Fruit fly (Drosophila melanogaster) whole organism, prepupa: ENCODE measurements around the gene CG14270.

Source experiments
- Blimp-1 ChIP-seq: fragments of 200-800 bp; sonication (Bioruptor generic); optimal IDR thresholded peaks from 3 replicates; lab custom pipeline; 2017; ENCODE audit warnings: missing biosample characterization, missing genetic modification characterization, mild to moderate bottlenecking, moderate library complexity, missing genetic modification reagents
- CG10631 ChIP-seq: fragments of 200-800 bp; sonication (Bioruptor generic); optimal IDR thresholded peaks from 2 replicates; lab custom pipeline; 2016; ENCODE audit warnings: missing biosample characterization, missing genetic modification characterization
- CG11294 ChIP-seq: fragments of 200-800 bp; sonication (Bioruptor generic); IDR thresholded peaks from 2 replicates; pipeline ENCODE4 v1.3.6; 2022; ENCODE audit warnings: missing biosample characterization, missing genetic modification characterization
- CG11762 ChIP-seq: fragments of 200-800 bp; sonication (Bioruptor generic); optimal IDR thresholded peaks from 3 replicates; lab custom pipeline; 2016; ENCODE audit warnings: missing biosample characterization, missing genetic modification characterization; ENCODE audit not compliant: insufficient read depth
- CG11902 ChIP-seq: fragments of 200-800 bp; sonication (Bioruptor generic); optimal IDR thresholded peaks from 3 replicates; lab custom pipeline; 2016; ENCODE audit warnings: missing biosample characterization, missing genetic modification characterization
- CG1621 ChIP-seq: fragments of 200-800 bp; sonication (Bioruptor generic); optimal IDR thresholded peaks from 3 replicates; lab custom pipeline; 2018; ENCODE audit warnings: missing biosample characterization, mild to moderate bottlenecking, missing genetic modification characterization
- CG16779 ChIP-seq: fragments of 200-800 bp; sonication (Bioruptor generic); optimal IDR thresholded peaks from 3 replicates; lab custom pipeline; 2017; ENCODE audit warnings: missing biosample characterization, mild to moderate bottlenecking, missing genetic modification characterization
- CG3032 ChIP-seq: fragments of 200-800 bp; optimal IDR thresholded peaks from 2 replicates; lab custom pipeline; 2019; ENCODE audit warnings: missing biosample characterization, mild to moderate bottlenecking, missing genetic modification characterization, moderate library complexity
- CG32006 ChIP-seq: fragments of 200-800 bp; sonication (Bioruptor generic); optimal IDR thresholded peaks from 3 replicates; lab custom pipeline; 2017; ENCODE audit warnings: missing biosample characterization, mild to moderate bottlenecking, missing genetic modification characterization
- CG3919 ChIP-seq: fragments of 200-800 bp; sonication (Bioruptor generic); optimal IDR thresholded peaks from 3 replicates; lab custom pipeline; 2016; ENCODE audit warnings: missing biosample characterization, missing genetic modification characterization
- CG6163 ChIP-seq: fragments of 200-800 bp; sonication (Bioruptor generic); IDR thresholded peaks from 3 replicates; pipeline ENCODE4 v1.3.6; 2022; ENCODE audit warnings: missing biosample characterization, missing genetic modification characterization
- CG6276 ChIP-seq: fragments of 200-800 bp; sonication (Bioruptor generic); optimal IDR thresholded peaks from 2 replicates; lab custom pipeline; 2017; ENCODE audit warnings: missing biosample characterization, mild to moderate bottlenecking, missing genetic modification characterization
- CG6808 ChIP-seq: fragments of 200-800 bp; sonication (Bioruptor generic); optimal IDR thresholded peaks from 3 replicates; lab custom pipeline; 2017; ENCODE audit warnings: missing biosample characterization, missing genetic modification characterization, mild to moderate bottlenecking, moderate library complexity, missing genetic modification reagents
- CG6854 ChIP-seq: fragments of 200-800 bp; sonication (Bioruptor generic); optimal IDR thresholded peaks from 2 replicates; lab custom pipeline; 2017; ENCODE audit warnings: missing biosample characterization, mild to moderate bottlenecking, missing genetic modification characterization
- CG8119 ChIP-seq: fragments of 200-800 bp; sonication (Bioruptor generic); IDR thresholded peaks from 3 replicates; pipeline ENCODE4 v1.3.6; 2022; ENCODE audit warnings: missing biosample characterization, missing genetic modification characterization
- CG8319 ChIP-seq: fragments of 200-800 bp; sonication (Bioruptor generic); optimal IDR thresholded peaks from 3 replicates; lab custom pipeline; 2016; ENCODE audit warnings: missing biosample characterization, missing genetic modification characterization
- Eip75B ChIP-seq: fragments of 200-800 bp; sonication (Bioruptor generic); optimal IDR thresholded peaks from 3 replicates; lab custom pipeline; 2016; ENCODE audit warnings: missing biosample characterization, missing genetic modification characterization
- Eip78C ChIP-seq: fragments of 200-800 bp; sonication (Bioruptor generic); peaks from one replicate; lab custom pipeline; 2016; ENCODE audit warnings: missing biosample characterization, missing genetic modification characterization
- Eip93F ChIP-seq: fragments of 200-800 bp; sonication (Bioruptor generic); optimal IDR thresholded peaks from 2 replicates; lab custom pipeline; 2016; ENCODE audit warnings: missing biosample characterization, mild to moderate bottlenecking, missing genetic modification characterization
- Ets21C ChIP-seq: fragments of 200-800 bp; sonication (Bioruptor generic); optimal IDR thresholded peaks from 3 replicates; lab custom pipeline; 2016; ENCODE audit warnings: missing biosample characterization, missing genetic modification characterization
- Hr38 ChIP-seq: sonication (Bioruptor generic); optimal IDR thresholded peaks from 2 replicates; lab custom pipeline; 2016; ENCODE audit warnings: missing biosample characterization, missing genetic modification characterization
- Hr39 ChIP-seq: fragments of 200-800 bp; sonication (Bioruptor generic); optimal IDR thresholded peaks from 2 replicates; lab custom pipeline; 2016; ENCODE audit warnings: missing biosample characterization, missing genetic modification characterization
- Hr4 ChIP-seq: fragments of 200-800 bp; sonication (Bioruptor generic); optimal IDR thresholded peaks from 3 replicates; lab custom pipeline; 2016; ENCODE audit warnings: missing biosample characterization, missing genetic modification characterization
- Lpt ChIP-seq: fragments of 200-800 bp; sonication (Bioruptor generic); optimal IDR thresholded peaks from 3 replicates; lab custom pipeline; 2016; ENCODE audit warnings: missing biosample characterization, missing genetic modification characterization
- Met ChIP-seq: fragments of 200-800 bp; sonication (Bioruptor generic); optimal IDR thresholded peaks from 3 replicates; lab custom pipeline; 2016; ENCODE audit warnings: missing biosample characterization, missing genetic modification characterization
- OdsH ChIP-seq: fragments of 200-800 bp; sonication (Bioruptor generic); optimal IDR thresholded peaks from 3 replicates; lab custom pipeline; 2016; ENCODE audit warnings: missing biosample characterization, missing genetic modification characterization
- Smox ChIP-seq: fragments of 200-800 bp; sonication (Bioruptor generic); optimal IDR thresholded peaks from 3 replicates; lab custom pipeline; 2016; ENCODE audit warnings: missing biosample characterization, missing genetic modification characterization
- Sox102F ChIP-seq: fragments of 200-800 bp; sonication (Bioruptor generic); optimal IDR thresholded peaks from 2 replicates; lab custom pipeline; 2016; ENCODE audit warnings: missing biosample characterization, mild to moderate bottlenecking, missing genetic modification characterization
- Sox14 ChIP-seq: fragments of 200-800 bp; sonication (Bioruptor generic); optimal IDR thresholded peaks from 3 replicates; lab custom pipeline; 2016; ENCODE audit warnings: missing biosample characterization, missing genetic modification characterization
- Sox15 ChIP-seq: fragments of 200-800 bp; sonication (Bioruptor generic); optimal IDR thresholded peaks from 3 replicates; lab custom pipeline; 2016; ENCODE audit warnings: missing biosample characterization, missing genetic modification characterization
- achi ChIP-seq: fragments of 200-800 bp; sonication (Bioruptor generic); optimal IDR thresholded peaks from 3 replicates; lab custom pipeline; 2016; ENCODE audit warnings: missing biosample characterization, missing genetic modification characterization
- acj6 ChIP-seq: fragments of 200-800 bp; sonication (Bioruptor generic); optimal IDR thresholded peaks from 3 replicates; lab custom pipeline; 2016; ENCODE audit warnings: missing biosample characterization, missing genetic modification characterization
- cyc ChIP-seq: fragments of 200-800 bp; sonication (Bioruptor generic); optimal IDR thresholded peaks from 3 replicates; lab custom pipeline; 2016; ENCODE audit warnings: missing biosample characterization, missing genetic modification characterization
- dsx ChIP-seq: fragments of 200-800 bp; optimal IDR thresholded peaks from 3 replicates; lab custom pipeline; 2019; ENCODE audit warnings: missing biosample characterization, mild to moderate bottlenecking, missing genetic modification characterization, moderate library complexity; ENCODE audit not compliant: poor library complexity, severe bottlenecking
- eg ChIP-seq: fragments of 200-800 bp; sonication (Bioruptor generic); IDR thresholded peaks from 3 replicates; pipeline ENCODE4 v1.3.6; 2022; ENCODE audit warnings: missing biosample characterization, missing genetic modification characterization
- esn ChIP-seq: fragments of 200-800 bp; sonication (Bioruptor generic); optimal IDR thresholded peaks from 2 replicates; lab custom pipeline; 2016; ENCODE audit warnings: missing biosample characterization, mild to moderate bottlenecking, missing genetic modification characterization, moderate library complexity
- fd59A ChIP-seq: fragments of 200-800 bp; sonication (Bioruptor generic); optimal IDR thresholded peaks from 2 replicates; lab custom pipeline; 2017; ENCODE audit warnings: missing biosample characterization, mild to moderate bottlenecking, missing genetic modification characterization, missing genetic modification reagents
- fkh ChIP-seq: fragments of 200-800 bp; sonication (Bioruptor generic); optimal IDR thresholded peaks from 3 replicates; lab custom pipeline; 2017; ENCODE audit warnings: missing biosample characterization, mild to moderate bottlenecking, missing genetic modification characterization, moderate library complexity
- lz ChIP-seq: fragments of 200-800 bp; sonication (Bioruptor generic); optimal IDR thresholded peaks from 3 replicates; lab custom pipeline; 2016; ENCODE audit warnings: missing biosample characterization, missing genetic modification characterization
- net ChIP-seq: fragments of 200-800 bp; sonication (Bioruptor generic); optimal IDR thresholded peaks from 3 replicates; lab custom pipeline; 2016; ENCODE audit warnings: missing biosample characterization, missing genetic modification characterization
- pdm3 ChIP-seq: fragments of 200-800 bp; sonication (Bioruptor generic); optimal IDR thresholded peaks from 3 replicates; lab custom pipeline; 2016; ENCODE audit warnings: missing biosample characterization, missing genetic modification characterization
- salr ChIP-seq, 2 experiments: fragments of 200-800 bp; sonication (Bioruptor generic); optimal IDR thresholded peaks; 3 replicates each; lab custom pipeline; 2016 to 2018; ENCODE audit warnings: missing biosample characterization in 2 of 2, missing genetic modification characterization in 2 of 2, mild to moderate bottlenecking in 1 of 2
- ss ChIP-seq, 2 experiments: fragments of 200-800 bp; sonication (Bioruptor generic); optimal IDR thresholded peaks; 2 replicates in 1 of 2; 3 replicates in 1 of 2; lab custom pipeline; 2017 to 2018; ENCODE audit warnings: mild to moderate bottlenecking in 2 of 2, missing biosample characterization in 2 of 2, missing genetic modification characterization in 2 of 2, moderate library complexity in 1 of 2
- svp ChIP-seq: fragments of 200-800 bp; sonication (Bioruptor generic); peaks from one replicate; lab custom pipeline; 2016; ENCODE audit warnings: missing biosample characterization, missing genetic modification characterization
- topi ChIP-seq: fragments of 200-800 bp; sonication (Bioruptor generic); optimal IDR thresholded peaks from 3 replicates; lab custom pipeline; 2016; ENCODE audit warnings: missing biosample characterization, missing genetic modification characterization
- vri ChIP-seq: fragments of 200-800 bp; sonication (Bioruptor generic); optimal IDR thresholded peaks from 3 replicates; lab custom pipeline; 2016; ENCODE audit warnings: missing biosample characterization, mild to moderate bottlenecking, missing genetic modification characterization

CG14270 gene

DNA sequence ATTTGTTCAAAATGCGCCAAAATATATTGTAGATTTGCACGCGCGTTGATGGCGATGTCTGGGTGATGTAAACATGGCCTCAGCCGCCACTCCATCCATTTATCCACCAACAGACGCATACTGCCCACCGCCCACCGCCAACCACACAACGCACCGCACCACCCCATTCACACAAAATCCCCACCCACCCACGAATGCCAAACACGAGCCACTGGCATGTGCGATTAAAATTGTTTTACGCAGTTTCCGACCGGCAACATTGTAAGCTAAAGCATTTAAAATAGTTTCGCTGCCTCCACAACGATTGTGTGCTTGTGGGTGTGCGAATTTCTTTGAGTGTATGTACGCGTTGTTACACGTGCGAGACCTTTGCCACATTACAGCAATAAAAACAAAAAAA lies 44.7 kb downstream of the CG14270 start:
- peak; percentile 29; the same call in 1 of the 3 replicates for TF ChIP-seq CG8119 (GFP tag; lab: Robert Waterston, UW)
- 0 out of 3 replicates have a peak, but pooled peaks have one; percentile 32 for TF ChIP-seq eg (GFP tag; lab: Robert Waterston, UW)
- no peak for TF ChIP-seq Hr38
- TF ChIP-seq OdsH (GFP tag; lab: Kevin White, UChicago), result no peak
- no peak for TF ChIP-seq Ets21C (GFP tag; lab: Kevin White, UChicago)
- TF ChIP-seq CG6276, result peak; percentile 27
- no peak for TF ChIP-seq Eip93F
- no peak for TF ChIP-seq Blimp-1 (GFP tag; lab: Kevin White, UChicago)
- no peak for TF ChIP-seq CG6808 (GFP tag; lab: Kevin White, UChicago)
- no peak for TF ChIP-seq Eip78C
- TF ChIP-seq dsx (GFP tag; lab: Kevin White, UChicago), result peak; percentile 76
- TF ChIP-seq achi (GFP tag; lab: Kevin White, UChicago), result no peak
- TF ChIP-seq lz (GFP tag; lab: Kevin White, UChicago), result no peak
- TF ChIP-seq, all 60 proteins: peak for 4

DNA sequence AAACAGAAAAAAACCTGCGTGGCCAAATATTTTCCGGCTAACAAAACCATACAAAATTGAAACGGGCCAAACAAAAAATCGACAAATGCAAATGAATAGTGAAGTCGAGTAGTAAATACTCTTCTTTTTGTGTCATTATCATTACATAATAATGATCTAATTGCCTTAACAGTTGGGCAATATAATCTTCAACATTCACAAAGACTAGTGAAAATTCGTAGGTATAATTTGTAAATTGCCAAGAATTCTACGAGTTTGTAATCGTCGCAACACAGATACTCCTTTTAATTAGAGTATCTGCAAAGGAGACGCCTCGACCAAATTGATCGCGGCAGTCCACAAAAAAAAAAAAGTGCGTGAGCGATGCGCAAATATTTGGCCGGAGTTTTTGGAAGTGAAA lies 47.7 kb downstream of the CG14270 start:
- TF ChIP-seq CG11902 (GFP tag; lab: Kevin White, UChicago) (peak; percentile 11), Smox (GFP tag; lab: Kevin White, UChicago) (peak; percentile 27), net (GFP tag; lab: Kevin White, UChicago) (no peak), CG3919 (GFP tag; lab: Kevin White, UChicago) (peak; percentile 42), CG1621 (tag; lab: Kevin White, UChicago) (no peak), Hr4 (GFP tag; lab: Kevin White, UChicago) (peak; percentile 20), Met (GFP tag; lab: Kevin White, UChicago) (peak; percentile 79), Eip78C (peak; percentile 69), eg (GFP tag; lab: Robert Waterston, UW) (no peak), acj6 (peak; percentile 3), CG11294 (GFP tag; lab: Robert Waterston, UW) (no peak), vri (GFP tag; lab: Kevin White, UChicago) (peak; percentile 43), Hr39 (peak; percentile 52), svp (peak; percentile 87), Eip75B (GFP tag; lab: Kevin White, UChicago) (peak; percentile 24), Blimp-1 (GFP tag; lab: Kevin White, UChicago) (peak; percentile 20), Hr38 (no peak), cyc (GFP tag; lab: Kevin White, UChicago) (peak; percentile 64), topi (GFP tag; lab: Kevin White, UChicago) (peak; percentile 79), lz (GFP tag; lab: Kevin White, UChicago) (peak; percentile 43), esn (GFP tag; lab: Kevin White, UChicago) (peak; percentile 43), CG32006 (no peak), Sox102F (peak; percentile 52)

DNA sequence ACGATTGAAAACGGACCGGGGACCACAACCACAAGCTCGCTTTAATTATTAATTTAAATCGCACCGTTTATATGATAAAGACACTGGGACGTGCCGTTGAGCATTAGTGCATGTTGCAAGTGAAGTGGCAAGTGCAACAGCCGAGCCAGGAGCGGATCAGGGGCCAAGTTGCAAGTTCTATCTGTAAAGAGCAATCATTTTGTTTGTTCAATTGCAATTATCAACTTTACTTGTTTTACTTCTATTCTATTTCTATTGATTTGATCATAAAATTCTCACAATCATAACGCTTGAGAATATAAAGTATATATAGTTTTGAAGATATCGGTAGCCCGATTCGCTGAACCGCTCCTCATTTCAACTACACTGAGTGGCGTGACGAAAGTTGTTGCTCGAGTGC lies 49.0 kb downstream of the CG14270 start:
- TF ChIP-seq dsx (GFP tag; lab: Kevin White, UChicago), result peak; percentile 28
- TF ChIP-seq Eip75B (GFP tag; lab: Kevin White, UChicago), result peak; percentile 37
- peak; percentile 48 for TF ChIP-seq pdm3
- peak; percentile 57 for TF ChIP-seq CG11902 (GFP tag; lab: Kevin White, UChicago)
- peak in 1 of 2 experiments; percentile 15 for TF ChIP-seq salr (GFP tag; optimal IDR thresholded peaks at IDR 0.05; lab: Kevin White, UChicago)
- no peak for TF ChIP-seq fd59A
- peak; percentile 69 for TF ChIP-seq CG3919 (GFP tag; lab: Kevin White, UChicago)
- TF ChIP-seq CG6163 (GFP tag; lab: Robert Waterston, UW), result peak; percentile 70
- TF ChIP-seq fkh (GFP tag; lab: Kevin White, UChicago), result no peak
- no peak for TF ChIP-seq CG16779 (tag; lab: Kevin White, UChicago)
- TF ChIP-seq Hr4 (GFP tag; lab: Kevin White, UChicago), result peak; percentile 69
- TF ChIP-seq Sox15 (GFP tag; lab: Kevin White, UChicago), result peak; percentile 4
- peak; percentile 39 for TF ChIP-seq CG11762 (GFP tag; lab: Kevin White, UChicago)
- peak; percentile 32 for TF ChIP-seq cyc (GFP tag; lab: Kevin White, UChicago)
- no peak for TF ChIP-seq vri (GFP tag; lab: Kevin White, UChicago)
- TF ChIP-seq lz (GFP tag; lab: Kevin White, UChicago), result peak; percentile 24
- no peak for TF ChIP-seq Blimp-1 (GFP tag; lab: Kevin White, UChicago)
- peak; percentile 40 for TF ChIP-seq CG10631 (GFP tag; lab: Kevin White, UChicago)
- TF ChIP-seq ss (GFP tag; optimal IDR thresholded peaks at IDR 0.05; lab: Kevin White, UChicago), result peak; percentile 66 to 74
- no peak for TF ChIP-seq Hr38
- no peak for TF ChIP-seq CG6854 (GFP tag; lab: Kevin White, UChicago)
- TF ChIP-seq Met (GFP tag; lab: Kevin White, UChicago), result no peak
- no peak for TF ChIP-seq CG8319
- TF ChIP-seq Lpt (GFP tag; lab: Kevin White, UChicago), result peak; percentile 14
- TF ChIP-seq Eip93F, result no peak
- TF ChIP-seq svp, result peak; percentile 70
- no peak for TF ChIP-seq CG3032
- peak; percentile 41 for TF ChIP-seq Sox14 (GFP tag; lab: Kevin White, UChicago)
